Fruit fly (Drosophila melanogaster) whole organism, pupa: ENCODE data around the gene Hsp26.
A peak's percentile ranks its signal among the peaks of the same experiment; 100 is the strongest.

ENCODE experiments used
- CG12605 ChIP-seq: fragments of 200-800 bp; sonication (Bioruptor generic); IDR thresholded peaks from 2 replicates; pipeline ENCODE4 v1.3.6; 2022; ENCODE audit warnings: missing biosample characterization, missing genetic modification characterization
- CG13204 ChIP-seq: fragments of 200-800 bp; sonication (Bioruptor generic); optimal IDR thresholded peaks from 2 replicates; lab custom pipeline; 2018; ENCODE audit warnings: missing biosample characterization, mild to moderate bottlenecking, missing genetic modification characterization, moderate library complexity
- Ets98B ChIP-seq: fragments of 200-800 bp; sonication (Bioruptor generic); IDR thresholded peaks from 2 replicates; pipeline ENCODE4 v1.3.6; 2022; ENCODE audit warnings: missing biosample characterization, missing genetic modification characterization
- Snoo ChIP-seq: fragments of 200-800 bp; sonication (Bioruptor generic); optimal IDR thresholded peaks from 3 replicates; lab custom pipeline; 2017; ENCODE audit warnings: missing biosample characterization, mild to moderate bottlenecking, missing genetic modification characterization, inconsistent platforms

- TF ChIP-seq CG12605 (no peak), Snoo (tag; lab: Kevin White, UChicago) (no peak), Ets98B (GFP tag; lab: Robert Waterston, UW) (peak; percentile 22; the same call in 1 of the 2 replicates), CG13204 (GFP tag; lab: Kevin White, UChicago) (no peak)
These were observed 24.3 kb upstream of the Hsp26 start for dm6 chr3L:9401354-9402156.
